Worm (Caenorhabditis elegans) whole organism, early embryonic: ENCODE measurements around the gene hsp-110.

Experiments used
- aly-1 ChIP-seq: sonication (generic microtip); optimal IDR thresholded peaks from 2 replicates; lab custom pipeline; 2016; ENCODE audit warnings: missing genetic modification characterization, missing compliant biosample characterization
- ama-1 ChIP-seq: fragments of 150-350 bp; optimal IDR thresholded peaks from 2 replicates; lab custom pipeline; 2014
- ceh-13 ChIP-seq: fragments of 200-800 bp; sonication (Bioruptor generic); optimal IDR thresholded peaks from 2 replicates; lab custom pipeline; 2018; ENCODE audit warnings: mild to moderate bottlenecking, missing genetic modification characterization, missing compliant biosample characterization
- ceh-36 ChIP-seq: sonication (generic microtip); optimal IDR thresholded peaks from 2 replicates; lab custom pipeline; 2016; ENCODE audit warnings: missing genetic modification characterization, inconsistent platforms, missing compliant biosample characterization
- flt-1 ChIP-seq: fragments of 200-800 bp; sonication (Bioruptor generic); IDR thresholded peaks from 2 replicates; pipeline ENCODE4 v1.3.6; 2022; ENCODE audit warnings: missing genetic modification characterization, missing compliant biosample characterization
- hmg-4 ChIP-seq: fragments of 200-800 bp; sonication (Bioruptor generic); optimal IDR thresholded peaks from 2 replicates; lab custom pipeline; 2018; ENCODE audit warnings: mild to moderate bottlenecking, missing genetic modification characterization, missing compliant biosample characterization
- scrt-1 ChIP-seq: fragments of 200-800 bp; sonication (Bioruptor generic); IDR thresholded peaks from 2 replicates; pipeline ENCODE4 v1.3.6; 2022; ENCODE audit warnings: missing genetic modification characterization, missing compliant biosample characterization
- tbx-37 ChIP-seq: fragments of 200-800 bp; sonication (Bioruptor generic); conservative IDR thresholded peaks from 2 replicates; pipeline ENCODE4 v1.3.6; 2022; ENCODE audit warnings: missing genetic modification reagents, missing genetic modification characterization, missing compliant biosample characterization

ce11 chrIII:8494708-8495107 lies 48.0 kb upstream of the hsp-110 start, which contains the start of gene pac-1:
- TF ChIP-seq ama-1 (lab: Kevin White, UChicago) (no peak), ceh-36 (tag; lab: Kevin White, UChicago) (no peak), hmg-4 (GFP tag; lab: Kevin White, UChicago) (no peak), flt-1 (GFP tag; lab: Robert Waterston, UW) (no peak), scrt-1 (GFP tag; lab: Robert Waterston, UW) (no peak), ceh-13 (GFP tag; lab: Kevin White, UChicago) (no peak), aly-1 (tag; lab: Kevin White, UChicago) (no peak), tbx-37 (GFP tag; lab: Robert Waterston, UW) (no peak)
